Worm (Caenorhabditis elegans) whole organism, L3 larva: ENCODE results near the gene trm-1.

ENCODE experiments used
- R02D3.7 ChIP-seq: fragments of 150-350 bp; optimal IDR thresholded peaks from 2 replicates; lab custom pipeline; 2014; ENCODE audit warnings: missing biosample characterization, missing genetic modification characterization
- ZK546.5 ChIP-seq: sonication (generic microtip); optimal IDR thresholded peaks from 2 replicates; lab custom pipeline; 2017; ENCODE audit warnings: missing biosample characterization, missing genetic modification characterization
- ama-1 ChIP-seq: fragments of 150-350 bp; optimal IDR thresholded peaks from 2 replicates; lab custom pipeline; 2018
- ceh-28 ChIP-seq: fragments of 150-350 bp; optimal IDR thresholded peaks from 2 replicates; lab custom pipeline; 2014; ENCODE audit warnings: missing biosample characterization, missing genetic modification reagents, missing genetic modification characterization
- ceh-9 ChIP-seq: sonication (generic microtip); optimal IDR thresholded peaks from 2 replicates; lab custom pipeline; 2018; ENCODE audit warnings: missing biosample characterization, missing genetic modification characterization
- egl-27 ChIP-seq: sonication (generic microtip); optimal IDR thresholded peaks from 4 replicates; lab custom pipeline; 2017; ENCODE audit warnings: missing biosample characterization, missing genetic modification reagents, missing genetic modification characterization
- egl-5 ChIP-seq: fragments of 150-350 bp; optimal IDR thresholded peaks from 2 replicates; lab custom pipeline; 2017; ENCODE audit warnings: missing biosample characterization, missing genetic modification reagents, missing genetic modification characterization, inconsistent platforms
- elt-2 ChIP-seq: sonication (generic microtip); optimal IDR thresholded peaks from 2 replicates; lab custom pipeline; 2016; ENCODE audit warnings: missing genetic modification reagents, mild to moderate bottlenecking, missing genetic modification characterization, missing compliant biosample characterization
- eor-1 ChIP-seq, 2 experiments: fragments of 150-350 bp; optimal IDR thresholded peaks; 2 replicates each; lab custom pipeline; 2014 to 2018; ENCODE audit warnings: missing biosample characterization in 2 of 2, missing genetic modification characterization in 2 of 2
- fkh-10 ChIP-seq: sonication (generic microtip); optimal IDR thresholded peaks from 2 replicates; lab custom pipeline; 2017; ENCODE audit warnings: missing biosample characterization, missing genetic modification reagents, missing genetic modification characterization
- fkh-2 ChIP-seq: fragments of 150-350 bp; optimal IDR thresholded peaks from 2 replicates; lab custom pipeline; 2014; ENCODE audit warnings: missing biosample characterization, missing genetic modification reagents, missing genetic modification characterization
- hmg-11 ChIP-seq: sonication (generic microtip); optimal IDR thresholded peaks from 2 replicates; lab custom pipeline; 2016; ENCODE audit warnings: missing genetic modification characterization, missing compliant biosample characterization
- jun-1 ChIP-seq: fragments of 150-350 bp; optimal IDR thresholded peaks from 2 replicates; lab custom pipeline; 2014; ENCODE audit warnings: missing biosample characterization, missing genetic modification reagents, missing genetic modification characterization
- lin-15B ChIP-seq: fragments of 150-350 bp; optimal IDR thresholded peaks from 2 replicates; lab custom pipeline; 2014; ENCODE audit warnings: missing biosample characterization, missing genetic modification characterization
- lsy-12 ChIP-seq: sonication (generic microtip); optimal IDR thresholded peaks from 2 replicates; lab custom pipeline; 2016; ENCODE audit warnings: mild to moderate bottlenecking, missing genetic modification characterization, missing compliant biosample characterization
- mml-1 ChIP-seq: fragments of 150-350 bp; sonication (generic microtip); optimal IDR thresholded peaks from 3 replicates; lab custom pipeline; 2014; ENCODE audit warnings: missing biosample characterization, missing genetic modification characterization
- nfya-1 ChIP-seq: sonication (generic microtip); optimal IDR thresholded peaks from 2 replicates; lab custom pipeline; 2017; ENCODE audit warnings: missing genetic modification characterization, mild to moderate bottlenecking, missing compliant biosample characterization, antibody characterized with exemption, moderate library complexity; ENCODE audit not compliant: insufficient read depth
- nhr-11 ChIP-seq: fragments of 150-350 bp; optimal IDR thresholded peaks from 2 replicates; lab custom pipeline; 2014; ENCODE audit warnings: missing biosample characterization, missing genetic modification characterization
- nhr-12 ChIP-seq: fragments of 150-350 bp; optimal IDR thresholded peaks from 2 replicates; lab custom pipeline; 2014; ENCODE audit warnings: missing biosample characterization, missing genetic modification characterization
- nhr-23 ChIP-seq: fragments of 150-350 bp; optimal IDR thresholded peaks from 2 replicates; lab custom pipeline; 2014; ENCODE audit warnings: missing biosample characterization, missing genetic modification reagents, missing genetic modification characterization
- nhr-237 ChIP-seq: fragments of 150-350 bp; optimal IDR thresholded peaks from 2 replicates; lab custom pipeline; 2014; ENCODE audit warnings: missing biosample characterization, missing genetic modification characterization
- nhr-28 ChIP-seq: fragments of 150-350 bp; optimal IDR thresholded peaks from 2 replicates; lab custom pipeline; 2014; ENCODE audit warnings: missing biosample characterization, missing genetic modification characterization
- nhr-43 ChIP-seq: sonication (generic microtip); optimal IDR thresholded peaks from 2 replicates; lab custom pipeline; 2016; ENCODE audit warnings: mild to moderate bottlenecking, missing genetic modification characterization, missing compliant biosample characterization; ENCODE audit not compliant: poor library complexity, severe bottlenecking
- nhr-77 ChIP-seq: fragments of 150-350 bp; optimal IDR thresholded peaks from 2 replicates; lab custom pipeline; 2014; ENCODE audit warnings: missing biosample characterization, missing genetic modification characterization
- pha-4 ChIP-seq: fragments of 150-350 bp; optimal IDR thresholded peaks from 2 replicates; lab custom pipeline; 2014; ENCODE audit warnings: missing biosample characterization, missing genetic modification reagents, missing genetic modification characterization
- pqm-1 ChIP-seq: fragments of 150-350 bp; optimal IDR thresholded peaks from 2 replicates; lab custom pipeline; 2017; ENCODE audit warnings: missing biosample characterization, missing genetic modification characterization, inconsistent platforms
- skn-1 ChIP-seq: fragments of 150-350 bp; optimal IDR thresholded peaks from 2 replicates; lab custom pipeline; 2014; ENCODE audit warnings: missing biosample characterization, missing genetic modification characterization
- snpc-4 ChIP-seq: fragments of 150-350 bp; optimal IDR thresholded peaks from 2 replicates; lab custom pipeline; 2014; ENCODE audit warnings: missing biosample characterization, missing genetic modification characterization
- tbx-2 ChIP-seq: sonication (generic microtip); optimal IDR thresholded peaks from 2 replicates; lab custom pipeline; 2016; ENCODE audit warnings: mild to moderate bottlenecking, missing genetic modification characterization, missing compliant biosample characterization
- unc-39 ChIP-seq: sonication (generic microtip); optimal IDR thresholded peaks from 4 replicates; lab custom pipeline; 2017; ENCODE audit warnings: missing biosample characterization, missing genetic modification characterization
- ztf-11 ChIP-seq: fragments of 150-350 bp; optimal IDR thresholded peaks from 2 replicates; lab custom pipeline; 2014; ENCODE audit warnings: missing biosample characterization, missing genetic modification characterization
- ztf-4 ChIP-seq: fragments of 150-350 bp; optimal IDR thresholded peaks from 2 replicates; lab custom pipeline; 2014; ENCODE audit warnings: missing biosample characterization, missing genetic modification characterization

Gene trm-1

DNA sequence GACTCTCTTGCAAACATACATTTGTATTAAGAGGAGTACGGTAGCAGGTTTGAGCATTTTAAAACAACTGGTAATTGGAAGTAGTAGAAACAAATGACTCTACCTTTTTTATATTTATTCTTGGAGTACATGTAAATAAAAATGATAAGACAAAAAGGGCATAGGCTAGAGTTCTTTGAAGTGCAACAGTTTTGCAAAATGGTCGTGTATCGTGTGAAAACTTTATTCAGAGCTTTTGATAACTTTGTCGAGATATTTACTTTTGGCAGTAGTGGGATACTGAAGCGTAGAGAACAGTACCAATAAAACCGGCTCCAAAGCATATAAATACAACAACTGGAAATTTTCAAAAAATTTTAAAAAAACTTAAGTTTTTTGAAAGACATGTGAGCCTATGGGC is 18.8 kb downstream of the trm-1 start, which contains the start of gene cest-1.1:
cest-1.1 (minus strand) TSS at position 101 of the 400 bp plus-strand sequence.
- TF ChIP-seq nhr-43 (no peak), nhr-23 (tag; lab: Kevin White, UChicago) (no peak), skn-1 (tag; lab: Kevin White, UChicago) (no peak), lin-15B (tag; lab: Kevin White, UChicago) (no peak), lsy-12 (no peak), egl-5 (no peak), unc-39 (tag; lab: Kevin White, UChicago) (no peak)

ce11 chrV:14165745-14166144 is 19.7 kb downstream of the trm-1 start:
- TF ChIP-seq tbx-2, result no peak
- TF ChIP-seq mml-1, result no peak
- no peak for TF ChIP-seq jun-1 (tag; lab: Kevin White, UChicago)
- TF ChIP-seq ZK546.5, result no peak
- no peak for TF ChIP-seq nhr-77
- no peak for TF ChIP-seq lsy-12
- no peak for TF ChIP-seq nhr-12 (tag; lab: Kevin White, UChicago)
- TF ChIP-seq snpc-4 (tag; lab: Kevin White, UChicago), result no peak
- TF ChIP-seq hmg-11 (tag; lab: Kevin White, UChicago), result no peak
- TF ChIP-seq nhr-11, result no peak
- no peak for TF ChIP-seq ama-1 (lab: Kevin White, UChicago)
- no peak for TF ChIP-seq R02D3.7 (tag; lab: Kevin White, UChicago)
- TF ChIP-seq eor-1 (tag; optimal IDR thresholded peaks at IDR 0.05; lab: Kevin White, UChicago), result no peak
- no peak for TF ChIP-seq fkh-2 (tag; lab: Kevin White, UChicago)
- TF ChIP-seq ceh-9 (tag; lab: Kevin White, UChicago), result no peak
- TF ChIP-seq nfya-1 (tag; lab: Kevin White, UChicago), result no peak
- TF ChIP-seq ztf-4 (tag; lab: Kevin White, UChicago), result no peak
- TF ChIP-seq nhr-28 (tag; lab: Kevin White, UChicago), result no peak
- no peak for TF ChIP-seq pha-4 (tag; lab: Kevin White, UChicago)
- no peak for TF ChIP-seq lin-15B (tag; lab: Kevin White, UChicago)
- TF ChIP-seq, all 47 proteins: peak for 0

- no peak for TF ChIP-seq nhr-11
- TF ChIP-seq ceh-9 (tag; lab: Kevin White, UChicago), result no peak
- no peak for TF ChIP-seq ztf-11 (tag; lab: Kevin White, UChicago)
- TF ChIP-seq egl-5, result no peak
- no peak for TF ChIP-seq hmg-11 (tag; lab: Kevin White, UChicago)
- no peak for TF ChIP-seq pha-4 (tag; lab: Kevin White, UChicago)
- no peak for TF ChIP-seq ceh-28 (tag; lab: Kevin White, UChicago)
These were observed 22.4 kb downstream of the trm-1 start, which contains the start of gene srd-26 for ce11 chrV:14162959-14163548. srd-26 (minus strand) TSS chrV:14163009.

ce11 chrV:14160698-14161097 is 24.7 kb downstream of the trm-1 start, which contains the start of gene cest-1.2:
cest-1.2 (minus strand) TSS chrV:14160862.
- TF ChIP-seq nhr-237 (no peak), pqm-1 (peak; percentile 36), pha-4 (tag; lab: Kevin White, UChicago) (peak; percentile 15), nhr-77 (no peak), elt-2 (tag; lab: Kevin White, UChicago) (peak; percentile 46), fkh-10 (no peak)

- no peak for TF ChIP-seq ama-1 (lab: Kevin White, UChicago)
- TF ChIP-seq nhr-12 (tag; lab: Kevin White, UChicago), result no peak
- TF ChIP-seq lin-15B (tag; lab: Kevin White, UChicago), result no peak
These were observed 28.9 kb downstream of the trm-1 start, which contains the start of gene AH10.2 for ce11 chrV:14156468-14156867. AH10.2 (plus strand) TSS chrV:14156768.

ce11 chrV:14153615-14154014 is 31.8 kb downstream of the trm-1 start:
- no peak for TF ChIP-seq pha-4 (tag; lab: Kevin White, UChicago)
- TF ChIP-seq fkh-2 (tag; lab: Kevin White, UChicago), result no peak
- TF ChIP-seq elt-2 (tag; lab: Kevin White, UChicago), result no peak
- TF ChIP-seq jun-1 (tag; lab: Kevin White, UChicago), result no peak
- no peak for TF ChIP-seq nhr-77
- no peak for TF ChIP-seq egl-27
